Worm (Caenorhabditis elegans) whole organism, late embryonic: ENCODE measurements around the gene npp-15.

Experiments used
- Y22D7AL.16 ChIP-seq: sonication (generic microtip); optimal IDR thresholded peaks from 2 replicates; lab custom pipeline; 2016; ENCODE audit warnings: missing genetic modification characterization, missing compliant biosample characterization
- ama-1 ChIP-seq: fragments of 150-350 bp; optimal IDR thresholded peaks from 2 replicates; lab custom pipeline; 2014
- ceh-14 ChIP-seq: sonication (generic microtip); optimal IDR thresholded peaks from 2 replicates; lab custom pipeline; 2016; ENCODE audit warnings: missing genotype, missing genetic modification characterization, missing compliant biosample characterization
- ceh-2 ChIP-seq: sonication (generic microtip); optimal IDR thresholded peaks from 2 replicates; lab custom pipeline; 2016; ENCODE audit warnings: missing genotype, missing genetic modification characterization, missing compliant biosample characterization
- ceh-22 ChIP-seq: sonication (generic microtip); optimal IDR thresholded peaks from 2 replicates; lab custom pipeline; 2017; ENCODE audit warnings: missing biosample characterization, missing genetic modification characterization
- ceh-31 ChIP-seq: sonication (generic microtip); optimal IDR thresholded peaks from 2 replicates; lab custom pipeline; 2016; ENCODE audit warnings: missing genetic modification characterization, missing compliant biosample characterization
- ceh-48 ChIP-seq: sonication (generic microtip); optimal IDR thresholded peaks from 2 replicates; lab custom pipeline; 2016; ENCODE audit warnings: missing genetic modification characterization, inconsistent platforms, missing compliant biosample characterization
- ceh-6 ChIP-seq: fragments of 200-800 bp; sonication (Bioruptor generic); optimal IDR thresholded peaks from 2 replicates; lab custom pipeline; 2018; ENCODE audit warnings: mild to moderate bottlenecking, missing genetic modification characterization, missing compliant biosample characterization
- ceh-9 ChIP-seq: sonication (generic microtip); optimal IDR thresholded peaks from 2 replicates; lab custom pipeline; 2016; ENCODE audit warnings: mild to moderate bottlenecking, missing genetic modification characterization, inconsistent platforms, missing compliant biosample characterization
- hlh-15 ChIP-seq: sonication (generic microtip); optimal IDR thresholded peaks from 2 replicates; lab custom pipeline; 2016; ENCODE audit warnings: missing genetic modification characterization, missing compliant biosample characterization
- hlh-8 ChIP-seq: sonication (generic microtip); optimal IDR thresholded peaks from 2 replicates; lab custom pipeline; 2016; ENCODE audit warnings: missing genotype, missing genetic modification characterization, missing compliant biosample characterization
- lim-6 ChIP-seq: sonication (generic microtip); optimal IDR thresholded peaks from 2 replicates; lab custom pipeline; 2016; ENCODE audit warnings: missing genetic modification characterization, missing compliant biosample characterization
- lin-11 ChIP-seq: fragments of 200-800 bp; sonication (Bioruptor generic); optimal IDR thresholded peaks from 2 replicates; lab custom pipeline; 2018; ENCODE audit warnings: mild to moderate bottlenecking, missing genetic modification characterization, missing compliant biosample characterization
- mec-3 ChIP-seq: sonication (generic microtip); optimal IDR thresholded peaks from 2 replicates; lab custom pipeline; 2016; ENCODE audit warnings: borderline replicate concordance, missing genetic modification characterization, missing compliant biosample characterization
- nfya-1 ChIP-seq: sonication (generic microtip); optimal IDR thresholded peaks from 2 replicates; lab custom pipeline; 2017; ENCODE audit warnings: missing genetic modification characterization, mild to moderate bottlenecking, missing compliant biosample characterization, antibody characterized with exemption, moderate library complexity
- npax-4 ChIP-seq: sonication (generic microtip); optimal IDR thresholded peaks from 2 replicates; lab custom pipeline; 2016; ENCODE audit warnings: missing genetic modification characterization, missing compliant biosample characterization
- odd-2 ChIP-seq: sonication (generic microtip); optimal IDR thresholded peaks from 2 replicates; lab custom pipeline; 2017; ENCODE audit warnings: antibody characterized with exemption, mild to moderate bottlenecking, missing genetic modification characterization, missing compliant biosample characterization
- pag-3 ChIP-seq: sonication (generic microtip); optimal IDR thresholded peaks from 2 replicates; lab custom pipeline; 2016; ENCODE audit warnings: missing compliant biosample characterization, missing genetic modification characterization, borderline replicate concordance
- pax-1 ChIP-seq: fragments of 150-350 bp; optimal IDR thresholded peaks from 2 replicates; lab custom pipeline; 2014; ENCODE audit warnings: missing biosample characterization, missing genetic modification characterization
- sdc-2 ChIP-seq: sonication (generic microtip); optimal IDR thresholded peaks from 2 replicates; lab custom pipeline; 2016; ENCODE audit warnings: missing genotype, missing genetic modification characterization, missing compliant biosample characterization
- sox-4 ChIP-seq: sonication (generic microtip); optimal IDR thresholded peaks from 2 replicates; lab custom pipeline; 2017; ENCODE audit warnings: mild to moderate bottlenecking, missing genetic modification characterization, inconsistent platforms, missing compliant biosample characterization
- tbx-7 ChIP-seq: sonication (generic microtip); optimal IDR thresholded peaks from 2 replicates; lab custom pipeline; 2016; ENCODE audit warnings: missing genotype, missing genetic modification characterization, missing compliant biosample characterization
- unc-42 ChIP-seq: sonication (generic microtip); optimal IDR thresholded peaks from 2 replicates; lab custom pipeline; 2016; ENCODE audit warnings: missing genotype, missing genetic modification characterization, missing compliant biosample characterization

Gene npp-15

ce11 chrIII:7978289-7978688, 49.4 kb downstream of the npp-15 start:
- TF ChIP-seq hlh-15 (no peak), pag-3 (tag; lab: Kevin White, UChicago) (no peak)

DNA sequence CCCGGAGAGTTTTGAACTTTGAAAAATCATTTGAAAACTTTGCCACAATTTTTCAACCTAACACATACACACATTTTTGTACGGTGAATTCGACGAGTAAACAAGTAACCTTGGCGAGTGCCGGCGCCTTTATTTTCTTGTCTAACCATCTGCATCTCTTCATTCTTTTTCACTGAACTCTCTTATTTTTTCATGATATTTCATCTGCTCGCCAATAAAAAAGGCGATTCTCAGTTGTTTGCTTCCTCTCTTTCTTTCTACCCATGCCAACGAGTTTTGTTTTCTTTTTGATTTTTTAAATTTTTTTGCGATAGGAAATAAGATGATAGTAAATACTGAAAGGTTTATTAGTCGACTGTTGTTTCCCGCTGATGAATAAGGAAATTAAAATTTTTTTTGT, 49.9 kb downstream of the npp-15 start:
- TF ChIP-seq ceh-9 (tag; lab: Kevin White, UChicago), result no peak
- TF ChIP-seq, all 69 proteins: peak for 0

DNA sequence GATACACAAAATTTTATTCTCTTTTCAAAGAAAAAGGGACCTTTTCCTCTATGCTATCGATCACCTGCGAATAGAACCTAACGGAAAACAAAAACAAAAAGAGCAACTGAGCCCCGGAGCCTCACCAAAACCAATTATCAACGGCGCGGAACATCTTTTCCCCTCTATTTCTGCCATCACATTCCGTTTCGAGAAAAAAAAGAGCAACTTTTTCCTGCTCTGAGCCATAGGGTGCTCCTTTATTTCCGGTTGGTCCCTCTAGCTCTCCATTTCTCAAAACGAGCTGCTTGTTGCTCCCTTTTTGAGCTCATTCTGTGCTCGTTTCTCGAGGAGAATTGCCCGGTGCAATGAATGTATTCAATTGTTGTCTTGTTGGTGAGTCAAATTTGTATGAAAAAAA, 50.8 kb downstream of the npp-15 start, which contains the start of gene clp-1:
TSS of gene clp-1 (plus strand) at position 301 of the 400 bp plus-strand sequence.
- no peak for TF ChIP-seq sox-4 (tag; lab: Kevin White, UChicago)
- TF ChIP-seq ceh-14 (tag; lab: Kevin White, UChicago), result no peak
- no peak for TF ChIP-seq odd-2 (tag; lab: Kevin White, UChicago)
- TF ChIP-seq npax-4 (tag; lab: Kevin White, UChicago), result no peak
- TF ChIP-seq ceh-6 (GFP tag; lab: Kevin White, UChicago), result no peak
- TF ChIP-seq Y22D7AL.16 (tag; lab: Kevin White, UChicago), result no peak
- no peak for TF ChIP-seq tbx-7 (tag; lab: Kevin White, UChicago)
- TF ChIP-seq pax-1 (tag; lab: Kevin White, UChicago), result no peak
- TF ChIP-seq hlh-15, result no peak
- no peak for TF ChIP-seq ceh-48 (tag; lab: Kevin White, UChicago)
- TF ChIP-seq ceh-22 (tag; lab: Kevin White, UChicago), result no peak
- no peak for TF ChIP-seq ceh-2 (tag; lab: Kevin White, UChicago)
- TF ChIP-seq nfya-1 (tag; lab: Kevin White, UChicago), result no peak

DNA sequence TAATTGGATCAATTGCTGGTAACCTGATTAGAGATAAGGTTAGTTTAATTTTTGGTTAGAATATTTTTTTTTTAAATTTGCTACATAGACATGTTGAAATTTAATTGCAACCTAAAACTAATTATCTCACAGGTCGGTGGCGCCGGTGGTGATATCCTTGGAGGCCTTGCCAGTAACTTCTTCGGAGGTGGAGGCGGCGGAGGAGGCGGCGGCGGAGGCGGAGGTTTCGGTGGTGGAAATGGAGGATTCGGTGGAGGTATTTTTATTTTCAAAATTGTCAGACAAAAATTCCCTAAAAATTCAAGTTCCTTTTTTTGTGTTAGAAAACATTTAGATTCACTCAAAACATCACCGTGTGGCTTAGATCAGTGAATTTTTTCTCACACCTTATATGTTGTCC, 52.4 kb downstream of the npp-15 start:
- no peak for TF ChIP-seq pax-1 (tag; lab: Kevin White, UChicago)
- TF ChIP-seq, all 69 proteins: peak for 0

DNA sequence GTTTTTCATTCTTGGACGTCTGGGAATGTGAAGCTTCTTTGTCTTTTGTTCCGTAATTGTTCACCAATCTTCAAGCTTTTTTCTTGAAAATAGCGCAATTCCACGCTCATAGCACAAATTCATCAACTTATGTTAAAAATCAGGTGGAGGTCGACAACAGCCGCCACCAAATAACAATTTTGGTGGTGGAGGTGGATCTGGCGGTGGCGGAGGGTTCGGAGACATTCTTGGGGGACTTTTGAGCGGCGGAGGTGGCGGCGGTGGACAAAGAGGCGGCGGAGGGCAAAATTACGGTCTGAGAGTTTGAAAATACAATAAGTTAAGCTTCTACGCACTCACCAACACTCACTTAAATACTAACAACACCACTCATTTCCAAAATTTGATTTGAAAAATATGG, 53.1 kb downstream of the npp-15 start:
- TF ChIP-seq ama-1 (lab: Kevin White, UChicago) (no peak), lin-11 (tag; lab: Kevin White, UChicago) (no peak), mec-3 (tag; lab: Kevin White, UChicago) (no peak), unc-42 (tag; lab: Kevin White, UChicago) (no peak), sdc-2 (tag; lab: Kevin White, UChicago) (no peak), ceh-31 (tag; lab: Kevin White, UChicago) (no peak), nfya-1 (tag; lab: Kevin White, UChicago) (no peak), lim-6 (no peak), Y22D7AL.16 (tag; lab: Kevin White, UChicago) (no peak), hlh-8 (tag; lab: Kevin White, UChicago) (no peak)
